Fruit fly (Drosophila melanogaster) whole organism, embryonic: Measurements from ENCODE around the gene Hpd.

Experiments used
- Ada2b ChIP-seq: fragments of 200-800 bp; sonication (Bioruptor generic); IDR thresholded peaks from 2 replicates; pipeline ENCODE4 v1.3.6; 2022; ENCODE audit warnings: missing biosample characterization, missing genetic modification characterization
- Adf1 ChIP-seq: fragments of 200-800 bp; sonication (Bioruptor generic); IDR thresholded peaks from 2 replicates; pipeline ENCODE4 v1.3.6; 2022; ENCODE audit warnings: missing biosample characterization, missing genetic modification characterization
- Atf3 ChIP-seq: fragments of 200-800 bp; sonication (Bioruptor generic); optimal IDR thresholded peaks from 3 replicates; lab custom pipeline; 2016; ENCODE audit warnings: missing biosample characterization, missing genetic modification characterization
- BtbVII ChIP-seq: fragments of 200-800 bp; sonication (Bioruptor generic); optimal IDR thresholded peaks from 3 replicates; lab custom pipeline; 2017; ENCODE audit warnings: missing biosample characterization, mild to moderate bottlenecking, missing genetic modification characterization
- CG10147 ChIP-seq: fragments of 200-800 bp; sonication (Bioruptor generic); optimal IDR thresholded peaks from 2 replicates; lab custom pipeline; 2019; ENCODE audit warnings: missing biosample characterization, mild to moderate bottlenecking, missing genetic modification characterization, moderate library complexity
- CG10431 ChIP-seq: fragments of 200-800 bp; sonication (Bioruptor generic); optimal IDR thresholded peaks from 3 replicates; lab custom pipeline; 2018; ENCODE audit warnings: missing biosample characterization, mild to moderate bottlenecking, missing genetic modification characterization
- CG10462 ChIP-seq: fragments of 200-800 bp; sonication (Bioruptor generic); optimal IDR thresholded peaks from 2 replicates; lab custom pipeline; 2016; ENCODE audit warnings: missing biosample characterization, missing genetic modification characterization
- CG11247 ChIP-seq: fragments of 200-800 bp; sonication (Bioruptor generic); IDR thresholded peaks from 2 replicates; pipeline ENCODE4 v1.3.6; 2022; ENCODE audit warnings: missing biosample characterization, missing genetic modification characterization
- CG12236 ChIP-seq: fragments of 200-800 bp; sonication (Bioruptor generic); optimal IDR thresholded peaks from 2 replicates; lab custom pipeline; 2016; ENCODE audit warnings: missing biosample characterization, missing genetic modification characterization
- CG12744 ChIP-seq: fragments of 200-800 bp; sonication (Bioruptor generic); optimal IDR thresholded peaks from 2 replicates; lab custom pipeline; 2016; ENCODE audit warnings: missing biosample characterization, missing genetic modification characterization
- CG14667 ChIP-seq: fragments of 200-800 bp; sonication (Bioruptor generic); IDR thresholded peaks from 2 replicates; pipeline ENCODE4 v1.3.6; 2022; ENCODE audit warnings: missing biosample characterization, missing genetic modification characterization
- CG14710 ChIP-seq: fragments of 200-800 bp; sonication (Bioruptor generic); optimal IDR thresholded peaks from 3 replicates; lab custom pipeline; 2019; ENCODE audit warnings: missing biosample characterization, mild to moderate bottlenecking, missing genetic modification characterization, moderate library complexity
- CG17385 ChIP-seq: fragments of 200-800 bp; sonication (Bioruptor generic); optimal IDR thresholded peaks from 3 replicates; lab custom pipeline; 2018; ENCODE audit warnings: missing biosample characterization, mild to moderate bottlenecking, missing genetic modification characterization
- CG1792 ChIP-seq: fragments of 200-800 bp; sonication (Bioruptor generic); optimal IDR thresholded peaks from 2 replicates; lab custom pipeline; 2016; ENCODE audit warnings: missing biosample characterization, missing genetic modification characterization
- CG2116 ChIP-seq: fragments of 200-800 bp; sonication (Bioruptor generic); optimal IDR thresholded peaks from 3 replicates; lab custom pipeline; 2018; ENCODE audit warnings: missing biosample characterization, mild to moderate bottlenecking, missing genetic modification characterization
- CG31441 ChIP-seq: fragments of 200-800 bp; sonication (Bioruptor generic); IDR thresholded peaks from 2 replicates; pipeline ENCODE4 v1.3.6; 2022; ENCODE audit warnings: missing biosample characterization, missing genetic modification characterization
- CG32532 ChIP-seq: fragments of 200-800 bp; sonication (Bioruptor generic); IDR thresholded peaks from 2 replicates; pipeline ENCODE4 v1.3.6; 2022; ENCODE audit warnings: missing biosample characterization, missing genetic modification characterization
- CG6854 ChIP-seq: fragments of 200-800 bp; sonication (Bioruptor generic); optimal IDR thresholded peaks from 3 replicates; lab custom pipeline; 2017; ENCODE audit warnings: missing biosample characterization, mild to moderate bottlenecking, missing genetic modification characterization
- CG7786 ChIP-seq: fragments of 200-800 bp; sonication (Bioruptor generic); optimal IDR thresholded peaks from 2 replicates; lab custom pipeline; 2016; ENCODE audit warnings: missing biosample characterization, missing genetic modification characterization
- CG8944 ChIP-seq: fragments of 200-800 bp; sonication (Bioruptor generic); optimal IDR thresholded peaks from 3 replicates; lab custom pipeline; 2016; ENCODE audit warnings: missing biosample characterization, missing genetic modification characterization
- Dip3 ChIP-seq: fragments of 200-800 bp; sonication (Bioruptor generic); optimal IDR thresholded peaks from 3 replicates; lab custom pipeline; 2016; ENCODE audit warnings: missing biosample characterization, missing genetic modification characterization
- Drgx ChIP-seq: fragments of 200-800 bp; sonication (Bioruptor generic); IDR thresholded peaks from 2 replicates; pipeline ENCODE4 v1.3.6; 2022; ENCODE audit warnings: missing biosample characterization, missing genetic modification characterization
- E2f2 ChIP-seq: fragments of 200-800 bp; sonication (Bioruptor generic); IDR thresholded peaks from 2 replicates; pipeline ENCODE4 v1.3.6; 2022; ENCODE audit warnings: missing biosample characterization, missing genetic modification characterization
- Ets97D ChIP-seq: fragments of 200-800 bp; sonication (Bioruptor generic); optimal IDR thresholded peaks from 3 replicates; lab custom pipeline; 2016; ENCODE audit warnings: missing biosample characterization, missing genetic modification characterization
- Hey ChIP-seq: fragments of 200-800 bp; sonication (Bioruptor generic); optimal IDR thresholded peaks from 3 replicates; lab custom pipeline; 2018; ENCODE audit warnings: missing biosample characterization, mild to moderate bottlenecking, missing genetic modification characterization
- Lhr ChIP-seq: fragments of 200-800 bp; sonication (Bioruptor generic); optimal IDR thresholded peaks from 3 replicates; lab custom pipeline; 2017; ENCODE audit warnings: mild to moderate bottlenecking, missing biosample characterization, missing genetic modification reagents, missing genetic modification characterization
- Meics ChIP-seq: fragments of 200-800 bp; sonication (Bioruptor generic); optimal IDR thresholded peaks from 2 replicates; lab custom pipeline; 2017; ENCODE audit warnings: missing biosample characterization, mild to moderate bottlenecking, missing genetic modification characterization
- Mes4 ChIP-seq: fragments of 200-800 bp; sonication (Bioruptor generic); optimal IDR thresholded peaks from 2 replicates; lab custom pipeline; 2016; ENCODE audit warnings: missing biosample characterization, missing genetic modification characterization
- NfI ChIP-seq: fragments of 200-800 bp; sonication (Bioruptor generic); optimal IDR thresholded peaks from 3 replicates; lab custom pipeline; 2018; ENCODE audit warnings: missing biosample characterization, mild to moderate bottlenecking, missing genetic modification characterization, moderate library complexity
- ab ChIP-seq: fragments of 200-800 bp; sonication (Bioruptor generic); optimal IDR thresholded peaks from 2 replicates; lab custom pipeline; 2016; ENCODE audit warnings: missing biosample characterization, missing genetic modification characterization
- amos ChIP-seq: fragments of 200-800 bp; sonication (Bioruptor generic); IDR thresholded peaks from 2 replicates; pipeline ENCODE4 v1.3.6; 2022; ENCODE audit warnings: missing biosample characterization, missing genetic modification characterization; ENCODE audit not compliant: partially characterized antibody
- ase ChIP-seq: fragments of 200-800 bp; sonication (Bioruptor generic); IDR thresholded peaks from 3 replicates; pipeline ENCODE4 v1.3.6; 2022; ENCODE audit warnings: missing biosample characterization, missing genetic modification characterization
- bbx ChIP-seq: fragments of 200-800 bp; sonication (Bioruptor generic); IDR thresholded peaks from 2 replicates; pipeline ENCODE4 v1.3.6; 2022; ENCODE audit warnings: missing biosample characterization, missing genetic modification characterization; ENCODE audit not compliant: partially characterized antibody
- chinmo ChIP-seq: fragments of 200-800 bp; sonication (Bioruptor generic); IDR thresholded peaks from 4 replicates; pipeline ENCODE4 v1.3.6; 2022; ENCODE audit warnings: missing biosample characterization, missing genetic modification characterization; ENCODE audit not compliant: partially characterized antibody
- dmrt99B ChIP-seq: fragments of 200-800 bp; sonication (Bioruptor generic); optimal IDR thresholded peaks from 2 replicates; lab custom pipeline; 2018; ENCODE audit warnings: missing biosample characterization, mild to moderate bottlenecking, missing genetic modification characterization, moderate library complexity
- dpn ChIP-seq, 2 experiments: fragments of 200-800 bp; sonication (Bioruptor generic); optimal IDR thresholded peaks; 3 replicates each; lab custom pipeline; 2016; ENCODE audit warnings: missing biosample characterization in 2 of 2, missing genetic modification characterization in 2 of 2
- dysf ChIP-seq: fragments of 200-800 bp; sonication (Bioruptor generic); IDR thresholded peaks from 3 replicates; pipeline ENCODE4 v1.3.6; 2022; ENCODE audit warnings: missing biosample characterization, missing genetic modification characterization
- eyg ChIP-seq: fragments of 200-800 bp; sonication (Bioruptor generic); optimal IDR thresholded peaks from 3 replicates; lab custom pipeline; 2016; ENCODE audit warnings: missing biosample characterization, missing genetic modification characterization
- grn ChIP-seq: fragments of 200-800 bp; sonication (Bioruptor generic); optimal IDR thresholded peaks from 3 replicates; lab custom pipeline; 2017; ENCODE audit warnings: missing biosample characterization, missing genetic modification characterization
- gro ChIP-seq: fragments of 200-800 bp; sonication (Bioruptor generic); optimal IDR thresholded peaks from 2 replicates; lab custom pipeline; 2016; ENCODE audit warnings: missing biosample characterization, missing genetic modification characterization
- gsb-n ChIP-seq: fragments of 200-800 bp; sonication (Bioruptor generic); optimal IDR thresholded peaks from 3 replicates; lab custom pipeline; 2018; ENCODE audit warnings: missing biosample characterization, mild to moderate bottlenecking, missing genetic modification characterization
- ind ChIP-seq: fragments of 200-800 bp; sonication (Bioruptor generic); optimal IDR thresholded peaks from 3 replicates; lab custom pipeline; 2016; ENCODE audit warnings: missing biosample characterization, missing genetic modification characterization
- oc ChIP-seq: fragments of 200-800 bp; sonication (Bioruptor generic); optimal IDR thresholded peaks from 2 replicates; lab custom pipeline; 2018; ENCODE audit warnings: missing biosample characterization, mild to moderate bottlenecking, missing genetic modification characterization, moderate library complexity
- pfk ChIP-seq: fragments of 200-800 bp; sonication (Bioruptor generic); optimal IDR thresholded peaks from 2 replicates; lab custom pipeline; 2018; ENCODE audit warnings: missing biosample characterization, mild to moderate bottlenecking, missing genetic modification characterization, moderate library complexity
- sens ChIP-seq: fragments of 200-800 bp; sonication (Bioruptor generic); peaks from one replicate; lab custom pipeline; 2016; ENCODE audit warnings: missing biosample characterization, missing genetic modification characterization
- sisA ChIP-seq: fragments of 200-800 bp; sonication (Bioruptor generic); IDR thresholded peaks from 2 replicates; pipeline ENCODE4 v1.3.6; 2022; ENCODE audit warnings: missing biosample characterization, missing genetic modification characterization
- slou ChIP-seq: fragments of 200-800 bp; sonication (Bioruptor generic); optimal IDR thresholded peaks from 3 replicates; lab custom pipeline; 2016; ENCODE audit warnings: missing biosample characterization, missing genetic modification characterization
- tgo ChIP-seq: fragments of 200-800 bp; sonication (Bioruptor generic); IDR thresholded peaks from 3 replicates; pipeline ENCODE4 v1.3.6; 2022; ENCODE audit warnings: missing biosample characterization, missing genetic modification characterization
- tio ChIP-seq: fragments of 200-800 bp; sonication (Bioruptor generic); optimal IDR thresholded peaks from 2 replicates; lab custom pipeline; 2017; ENCODE audit warnings: missing biosample characterization, missing genetic modification characterization, inconsistent platforms
- zfh2 ChIP-seq: fragments of 200-800 bp; sonication (Bioruptor generic); optimal IDR thresholded peaks from 2 replicates; lab custom pipeline; 2016; ENCODE audit warnings: missing biosample characterization, missing genetic modification characterization

Hpd gene

dm6 chr3L:20395257-20395909 lies 44.3 kb downstream of the Hpd start (continued):
- TF ChIP-seq CG10147 (GFP tag; lab: Kevin White, UChicago) = peak; percentile 3
- no peak for TF ChIP-seq gsb-n (tag; lab: Kevin White, UChicago)
- TF ChIP-seq Ets97D (GFP tag; lab: Kevin White, UChicago) = peak; percentile 11
- peak; percentile 32 for TF ChIP-seq CG6854 (GFP tag; lab: Kevin White, UChicago)
- TF ChIP-seq dysf (GFP tag; lab: Robert Waterston, UW) = peak; percentile 58; the same call in 2 of the 3 replicates
- TF ChIP-seq grn (GFP tag; lab: Kevin White, UChicago) = peak; percentile 72
- no peak for TF ChIP-seq slou (GFP tag; lab: Kevin White, UChicago)
- peak; percentile 25 for TF ChIP-seq CG1792 (GFP tag; lab: Kevin White, UChicago)
- TF ChIP-seq CG32532 = peak; percentile 69
- peak; percentile 52 for TF ChIP-seq sens (GFP tag; lab: Kevin White, UChicago)
- TF ChIP-seq eyg = peak; percentile 34
- no peak for TF ChIP-seq ase (GFP tag; lab: Robert Waterston, UW)
- TF ChIP-seq Drgx (GFP tag; lab: Robert Waterston, UW) = 0 out of 2 replicates have a peak, but pooled peaks have one; percentile 38
- peak; percentile 30 for TF ChIP-seq CG17385 (GFP tag; lab: Kevin White, UChicago)
- TF ChIP-seq CG10431 = peak; percentile 63
- TF ChIP-seq tio (GFP tag; lab: Kevin White, UChicago) = peak; percentile 24
- 0 out of 2 replicates have a peak, but pooled peaks have one; percentile 24 for TF ChIP-seq CG31441 (GFP tag; lab: Robert Waterston, UW)
- TF ChIP-seq E2f2 (GFP tag; lab: Robert Waterston, UW) = no peak
- TF ChIP-seq CG12744 = no peak
- no peak for TF ChIP-seq Atf3
- TF ChIP-seq Ada2b (GFP tag; lab: Robert Waterston, UW) = peak; percentile 31; the same call in 1 of the 2 replicates
- 0 out of 2 replicates have a peak, but pooled peaks have one; percentile 21 for TF ChIP-seq bbx (GFP tag; lab: Robert Waterston, UW)
- TF ChIP-seq gro (GFP tag; lab: Kevin White, UChicago) = peak; percentile 23
- no peak for TF ChIP-seq CG11247 (GFP tag; lab: Robert Waterston, UW)
- TF ChIP-seq CG10462 (GFP tag; lab: Kevin White, UChicago) = no peak
- TF ChIP-seq CG7786 (GFP tag; lab: Kevin White, UChicago) = peak; percentile 45
- TF ChIP-seq CG8944 (GFP tag; lab: Kevin White, UChicago) = peak; percentile 8
- TF ChIP-seq BtbVII (GFP tag; lab: Kevin White, UChicago) = peak; percentile 65
- TF ChIP-seq oc (tag; lab: Kevin White, UChicago) = no peak
- peak; percentile 55 for TF ChIP-seq Adf1 (GFP tag; lab: Robert Waterston, UW)
- peak; percentile 69 for TF ChIP-seq zfh2 (GFP tag; lab: Kevin White, UChicago)
- TF ChIP-seq CG14710 (tag; lab: Kevin White, UChicago) = no peak
- no peak for TF ChIP-seq Mes4
- TF ChIP-seq CG2116 (GFP tag; lab: Kevin White, UChicago) = no peak
- 0 out of 2 replicates have a peak, but pooled peaks have one; percentile 15 for TF ChIP-seq amos
- peak; percentile 37 to 49 for TF ChIP-seq dpn (GFP tag; optimal IDR thresholded peaks at IDR 0.05; lab: Kevin White, UChicago)
- TF ChIP-seq pfk (GFP tag; lab: Kevin White, UChicago) = peak; percentile 58
- no peak for TF ChIP-seq CG12236 (GFP tag; lab: Kevin White, UChicago)
- TF ChIP-seq Dip3 = peak; percentile 80
- TF ChIP-seq Hey (tag; lab: Kevin White, UChicago) = peak; percentile 40
- TF ChIP-seq NfI (GFP tag; lab: Kevin White, UChicago) = peak; percentile 3
- peak; percentile 55 for TF ChIP-seq ind
- TF ChIP-seq sisA (GFP tag; lab: Robert Waterston, UW) = 0 out of 2 replicates have a peak, but pooled peaks have one; percentile 15
- TF ChIP-seq CG14667 (GFP tag; lab: Robert Waterston, UW) = no peak
- peak; percentile 90; the same call in 3 of the 4 replicates for TF ChIP-seq chinmo (GFP tag; lab: Robert Waterston, UW)
- TF ChIP-seq Meics (GFP tag; lab: Kevin White, UChicago) = peak; percentile 76
- TF ChIP-seq dmrt99B (tag; lab: Kevin White, UChicago) = peak; percentile 31
- no peak for TF ChIP-seq Lhr
- peak; percentile 39 for TF ChIP-seq ab (GFP tag; lab: Kevin White, UChicago)
- TF ChIP-seq tgo = no peak; the same call in 2 of the 3 replicates
